Fruit fly (Drosophila melanogaster) whole organism, embryonic: Measurements from ENCODE around the gene MED27.

ENCODE experiments used
- B-H1 ChIP-seq: fragments of 200-800 bp; sonication (Bioruptor generic); IDR thresholded peaks from 3 replicates; pipeline ENCODE4 v1.3.6; 2022; ENCODE audit warnings: missing biosample characterization, missing genetic modification characterization
- BtbVII ChIP-seq: fragments of 200-800 bp; sonication (Bioruptor generic); optimal IDR thresholded peaks from 3 replicates; lab custom pipeline; 2017; ENCODE audit warnings: missing biosample characterization, mild to moderate bottlenecking, missing genetic modification characterization
- CG1024 ChIP-seq: fragments of 200-800 bp; sonication (Bioruptor generic); IDR thresholded peaks from 2 replicates; pipeline ENCODE4 v1.3.6; 2022; ENCODE audit warnings: missing biosample characterization, missing genetic modification characterization
- CG10274 ChIP-seq: fragments of 200-800 bp; sonication (Bioruptor generic); optimal IDR thresholded peaks from 3 replicates; lab custom pipeline; 2017; ENCODE audit warnings: missing biosample characterization, mild to moderate bottlenecking, missing genetic modification characterization
- CG10543 ChIP-seq: fragments of 200-800 bp; sonication (Bioruptor generic); optimal IDR thresholded peaks from 3 replicates; lab custom pipeline; 2017; ENCODE audit warnings: missing biosample characterization, mild to moderate bottlenecking, missing genetic modification characterization, moderate library complexity
- CG11085 ChIP-seq: fragments of 200-800 bp; sonication (Bioruptor generic); IDR thresholded peaks from 2 replicates; pipeline ENCODE4 v1.3.6; 2022; ENCODE audit warnings: missing biosample characterization, missing genetic modification characterization
- CG11093 ChIP-seq: fragments of 200-800 bp; sonication (Bioruptor generic); IDR thresholded peaks from 3 replicates; pipeline ENCODE4 v1.3.6; 2022; ENCODE audit warnings: missing biosample characterization, missing genetic modification characterization
- CG11723 ChIP-seq: fragments of 200-800 bp; sonication (Bioruptor generic); optimal IDR thresholded peaks from 2 replicates; lab custom pipeline; 2017; ENCODE audit warnings: missing biosample characterization, mild to moderate bottlenecking, missing genetic modification characterization
- CG12071 ChIP-seq: fragments of 200-800 bp; sonication (Bioruptor generic); optimal IDR thresholded peaks from 3 replicates; lab custom pipeline; 2018; ENCODE audit warnings: missing biosample characterization, mild to moderate bottlenecking, missing genetic modification characterization
- CG12236 ChIP-seq: fragments of 200-800 bp; sonication (Bioruptor generic); optimal IDR thresholded peaks from 2 replicates; lab custom pipeline; 2016; ENCODE audit warnings: missing biosample characterization, missing genetic modification characterization
- CG13123 ChIP-seq: fragments of 200-800 bp; sonication (Bioruptor generic); optimal IDR thresholded peaks from 2 replicates; lab custom pipeline; 2016; ENCODE audit warnings: missing biosample characterization, missing genetic modification characterization
- CG13624 ChIP-seq: fragments of 200-800 bp; sonication (Bioruptor generic); optimal IDR thresholded peaks from 2 replicates; lab custom pipeline; 2016; ENCODE audit warnings: missing biosample characterization, missing genetic modification characterization
- CG15479 ChIP-seq: fragments of 200-800 bp; sonication (Bioruptor generic); optimal IDR thresholded peaks from 3 replicates; lab custom pipeline; 2019; ENCODE audit warnings: missing biosample characterization, mild to moderate bottlenecking, missing genetic modification characterization, moderate library complexity
- CG2875 ChIP-seq: fragments of 200-800 bp; sonication (Bioruptor generic); optimal IDR thresholded peaks from 2 replicates; lab custom pipeline; 2017; ENCODE audit warnings: missing biosample characterization, mild to moderate bottlenecking, missing genetic modification characterization, missing genetic modification reagents
- CG30431 ChIP-seq: fragments of 200-800 bp; sonication (Bioruptor generic); optimal IDR thresholded peaks from 2 replicates; lab custom pipeline; 2017; ENCODE audit warnings: missing biosample characterization, missing genetic modification characterization
- CG3065 ChIP-seq: fragments of 200-800 bp; sonication (Bioruptor generic); optimal IDR thresholded peaks from 2 replicates; lab custom pipeline; 2016; ENCODE audit warnings: missing biosample characterization, missing genetic modification characterization
- CG4424 ChIP-seq: fragments of 200-800 bp; sonication (Bioruptor generic); optimal IDR thresholded peaks from 3 replicates; lab custom pipeline; 2016; ENCODE audit warnings: missing biosample characterization, missing genetic modification characterization
- CG7963 ChIP-seq: fragments of 200-800 bp; sonication (Bioruptor generic); IDR thresholded peaks from 3 replicates; pipeline ENCODE4 v1.3.6; 2022; ENCODE audit warnings: missing biosample characterization, missing genetic modification characterization; ENCODE audit not compliant: partially characterized antibody
- CG8089 ChIP-seq: fragments of 200-800 bp; sonication (Bioruptor generic); optimal IDR thresholded peaks from 3 replicates; lab custom pipeline; 2016; ENCODE audit warnings: missing biosample characterization, missing genetic modification characterization
- CG9609 ChIP-seq: fragments of 200-800 bp; sonication (Bioruptor generic); optimal IDR thresholded peaks from 3 replicates; lab custom pipeline; 2016; ENCODE audit warnings: missing biosample characterization, missing genetic modification characterization
- Hr78 ChIP-seq, 2 experiments: fragments of 200-800 bp in 1 of 2; fragments of >200 bp in 1 of 2; sonication (Bioruptor generic) in 1 of 2; optimal IDR thresholded peaks; 2 replicates each; lab custom pipeline; 2017 to 2019; ENCODE audit warnings: missing biosample characterization in 2 of 2, missing genetic modification characterization in 2 of 2, mild to moderate bottlenecking in 1 of 2, moderate library complexity in 1 of 2
- NFAT ChIP-seq: fragments of 200-800 bp; sonication (Bioruptor generic); IDR thresholded peaks from 2 replicates; pipeline ENCODE4 v1.3.6; 2022; ENCODE audit warnings: missing biosample characterization, missing genetic modification characterization
- Nf-YB ChIP-seq: fragments of 200-800 bp; sonication (Bioruptor generic); optimal IDR thresholded peaks from 3 replicates; lab custom pipeline; 2019; ENCODE audit warnings: missing biosample characterization, mild to moderate bottlenecking, missing genetic modification characterization, moderate library complexity
- Scr ChIP-seq: fragments of 200-800 bp; sonication (Bioruptor generic); IDR thresholded peaks from 2 replicates; pipeline ENCODE4 v1.3.6; 2022; ENCODE audit warnings: missing biosample characterization, missing genetic modification characterization; ENCODE audit not compliant: partially characterized antibody
- Sin3A ChIP-seq: fragments of >200 bp; optimal IDR thresholded peaks from 2 replicates; lab custom pipeline; 2018
- Spps ChIP-seq: fragments of 200-800 bp; sonication (Bioruptor generic); optimal IDR thresholded peaks from 2 replicates; lab custom pipeline; 2018; ENCODE audit warnings: missing biosample characterization, mild to moderate bottlenecking, missing genetic modification characterization
- TFAM ChIP-seq: fragments of 200-800 bp; sonication (Bioruptor generic); optimal IDR thresholded peaks from 2 replicates; lab custom pipeline; 2017; ENCODE audit warnings: missing biosample characterization, missing genetic modification characterization, inconsistent platforms
- Xbp1 ChIP-seq: fragments of 200-800 bp; sonication (Bioruptor generic); optimal IDR thresholded peaks from 3 replicates; lab custom pipeline; 2016; ENCODE audit warnings: missing biosample characterization, mild to moderate bottlenecking, missing genetic modification characterization
- YL-1 ChIP-seq: fragments of 200-800 bp; sonication (Bioruptor generic); optimal IDR thresholded peaks from 3 replicates; lab custom pipeline; 2017; ENCODE audit warnings: missing biosample characterization, mild to moderate bottlenecking, missing genetic modification characterization
- ase ChIP-seq: fragments of 200-800 bp; sonication (Bioruptor generic); IDR thresholded peaks from 3 replicates; pipeline ENCODE4 v1.3.6; 2022; ENCODE audit warnings: missing biosample characterization, missing genetic modification characterization
- ash1 ChIP-seq: fragments of 200-800 bp; sonication (Bioruptor generic); optimal IDR thresholded peaks from 2 replicates; lab custom pipeline; 2018; ENCODE audit warnings: missing biosample characterization, mild to moderate bottlenecking, missing genetic modification characterization
- bab2 ChIP-seq: fragments of 200-800 bp; sonication (Bioruptor generic); optimal IDR thresholded peaks from 2 replicates; lab custom pipeline; 2016; ENCODE audit warnings: missing biosample characterization, missing genetic modification characterization
- corto ChIP-seq: fragments of 200-800 bp; sonication (Bioruptor generic); optimal IDR thresholded peaks from 2 replicates; lab custom pipeline; 2016; ENCODE audit warnings: missing biosample characterization, mild to moderate bottlenecking, missing genetic modification characterization, moderate library complexity
- ems ChIP-seq: fragments of 200-800 bp; sonication (Bioruptor generic); optimal IDR thresholded peaks from 3 replicates; lab custom pipeline; 2016; ENCODE audit warnings: missing biosample characterization, missing genetic modification characterization
- exex ChIP-seq: fragments of 200-800 bp; sonication (Bioruptor generic); optimal IDR thresholded peaks from 4 replicates; lab custom pipeline; 2018; ENCODE audit warnings: missing biosample characterization, mild to moderate bottlenecking, missing genetic modification characterization, moderate library complexity
- gcm2 ChIP-seq: fragments of 200-800 bp; sonication (Bioruptor generic); optimal IDR thresholded peaks from 2 replicates; lab custom pipeline; 2016; ENCODE audit warnings: missing biosample characterization, missing genetic modification characterization
- gro ChIP-seq: fragments of 200-800 bp; sonication (Bioruptor generic); optimal IDR thresholded peaks from 2 replicates; lab custom pipeline; 2016; ENCODE audit warnings: missing biosample characterization, missing genetic modification characterization
- hth ChIP-seq: fragments of >200 bp; optimal IDR thresholded peaks from 2 replicates; lab custom pipeline; 2017; ENCODE audit warnings: inconsistent platforms
- luna ChIP-seq: fragments of 200-800 bp; sonication (Bioruptor generic); optimal IDR thresholded peaks from 2 replicates; lab custom pipeline; 2016; ENCODE audit warnings: missing biosample characterization, missing genetic modification characterization
- nerfin-2 ChIP-seq: fragments of 200-800 bp; sonication (Bioruptor generic); IDR thresholded peaks from 2 replicates; pipeline ENCODE4 v1.3.6; 2022; ENCODE audit warnings: missing biosample characterization, missing genetic modification characterization; ENCODE audit not compliant: partially characterized antibody
- pan ChIP-seq, 4 experiments: fragments of >200 bp in 3 of 4; fragments of 200-800 bp in 1 of 4; sonication (Bioruptor generic) in 1 of 4; optimal IDR thresholded peaks in 3 of 4; IDR thresholded peaks in 1 of 4; 2 replicates each; pipeline versions ENCODE4 v1.3.6 to Lab custom; 2017 to 2022; ENCODE audit warnings: missing biosample characterization in 2 of 4, missing genetic modification characterization in 2 of 4, mixed read lengths in 1 of 4
- psq ChIP-seq: fragments of 200-800 bp; sonication (Bioruptor generic); optimal IDR thresholded peaks from 2 replicates; lab custom pipeline; 2017; ENCODE audit warnings: missing biosample characterization, missing genetic modification characterization
- shn ChIP-seq: fragments of 200-800 bp; sonication (Bioruptor generic); optimal IDR thresholded peaks from 3 replicates; lab custom pipeline; 2016; ENCODE audit warnings: missing biosample characterization, missing genetic modification characterization
- stc ChIP-seq: fragments of 200-800 bp; sonication (Bioruptor generic); IDR thresholded peaks from 2 replicates; pipeline ENCODE4 v1.3.6; 2022; ENCODE audit warnings: missing biosample characterization, missing genetic modification characterization
- tap ChIP-seq: fragments of 200-800 bp; optimal IDR thresholded peaks from 3 replicates; lab custom pipeline; 2019; ENCODE audit warnings: missing biosample characterization, mild to moderate bottlenecking, missing genetic modification characterization, moderate library complexity
- tgo ChIP-seq: fragments of 200-800 bp; sonication (Bioruptor generic); IDR thresholded peaks from 3 replicates; pipeline ENCODE4 v1.3.6; 2022; ENCODE audit warnings: missing biosample characterization, missing genetic modification characterization
- trem ChIP-seq: fragments of 200-800 bp; optimal IDR thresholded peaks from 3 replicates; lab custom pipeline; 2019; ENCODE audit warnings: missing biosample characterization, mild to moderate bottlenecking, missing genetic modification characterization, moderate library complexity
- tup ChIP-seq: fragments of 200-800 bp; sonication (Bioruptor generic); optimal IDR thresholded peaks from 2 replicates; lab custom pipeline; 2016; ENCODE audit warnings: missing biosample characterization, mild to moderate bottlenecking, missing genetic modification characterization, moderate library complexity
- vnd ChIP-seq: fragments of 200-800 bp; sonication (Bioruptor generic); IDR thresholded peaks from 3 replicates; pipeline ENCODE4 v1.3.6; 2022; ENCODE audit warnings: missing biosample characterization, missing genetic modification characterization; ENCODE audit not compliant: partially characterized antibody
- wek ChIP-seq: fragments of 200-800 bp; sonication (Bioruptor generic); optimal IDR thresholded peaks from 3 replicates; lab custom pipeline; 2018; ENCODE audit warnings: missing biosample characterization, mild to moderate bottlenecking, missing genetic modification characterization, moderate library complexity

MED27 gene

DNA sequence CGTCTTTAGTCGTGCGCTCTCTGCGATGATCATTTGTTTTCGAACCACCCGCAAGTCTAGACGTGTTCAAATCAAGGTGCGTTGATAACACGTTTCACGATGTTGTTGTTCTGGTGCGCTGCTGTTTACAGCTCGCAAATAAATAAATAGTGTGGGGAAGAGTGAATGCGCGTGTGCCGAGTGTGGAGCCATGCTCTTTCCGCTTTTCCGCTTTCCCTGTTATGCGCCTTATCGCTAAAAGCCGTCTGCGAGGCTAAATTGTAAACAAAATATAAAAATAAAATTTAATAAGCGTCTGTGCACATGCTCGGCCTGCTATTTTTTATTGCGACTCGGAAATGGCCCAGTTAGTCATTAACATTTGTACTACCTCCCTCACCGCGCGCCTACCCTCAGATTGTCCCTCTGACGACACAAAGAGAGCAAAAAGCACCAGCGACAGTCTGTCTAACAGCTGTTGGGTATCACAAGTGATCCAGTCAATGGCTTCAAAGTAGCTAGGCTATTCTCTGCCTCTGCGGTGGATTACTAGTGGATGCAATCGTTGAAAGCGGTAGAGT lies 17.8 kb downstream of the MED27 start (continued):
- no peak for TF ChIP-seq NFAT (GFP tag; lab: Robert Waterston, UW)
- peak; percentile 64 for TF ChIP-seq tap (tag; lab: Kevin White, UChicago)
- TF ChIP-seq CG9609, result no peak
- peak; percentile 0 for TF ChIP-seq luna (GFP tag; lab: Kevin White, UChicago)
- TF ChIP-seq CG8089 (GFP tag; lab: Kevin White, UChicago), result peak; percentile 59
- no peak for TF ChIP-seq Sin3A (lab: Kevin White, UChicago)
- TF ChIP-seq CG11723, result peak; percentile 87
- peak; percentile 56 for TF ChIP-seq ems
- peak; percentile 48 for TF ChIP-seq tup (GFP tag; lab: Kevin White, UChicago)
- peak; percentile 25 for TF ChIP-seq TFAM
- TF ChIP-seq Nf-YB (GFP tag; lab: Kevin White, UChicago), result peak; percentile 73
- TF ChIP-seq CG7963 (GFP tag; lab: Robert Waterston, UW), result no peak
- peak; percentile 71 for TF ChIP-seq CG13123 (GFP tag; lab: Kevin White, UChicago)
- TF ChIP-seq Hr78 (GFP tag; optimal IDR thresholded peaks at IDR 0.05; lab: Kevin White, UChicago), result peak in 1 of 2 experiments; percentile 5
- TF ChIP-seq CG1024, result peak; percentile 52; the same call in 1 of the 2 replicates
- TF ChIP-seq pan (optimal IDR thresholded peaks at IDR 0.05; lab: Kevin White, UChicago), result no peak
- peak in 1 of 2 experiments; percentile 47 for TF ChIP-seq pan (GFP tag; optimal IDR thresholded peaks at IDR 0.05 in 1 of 2, IDR thresholded peaks at IDR 0.05 in 1 of 2)
- peak; percentile 95 for TF ChIP-seq YL-1 (GFP tag; lab: Kevin White, UChicago)
- TF ChIP-seq gro (GFP tag; lab: Kevin White, UChicago), result peak; percentile 79
- TF ChIP-seq nerfin-2, result no peak
- TF ChIP-seq CG3065 (GFP tag; lab: Kevin White, UChicago), result peak; percentile 55
- TF ChIP-seq gcm2, result no peak
- peak; percentile 78 for TF ChIP-seq exex (tag; lab: Kevin White, UChicago)
- peak; percentile 65; the same call in 1 of the 2 replicates for TF ChIP-seq stc (GFP tag; lab: Robert Waterston, UW)
- peak; percentile 6 for TF ChIP-seq shn (GFP tag; lab: Kevin White, UChicago)
- TF ChIP-seq wek (GFP tag; lab: Kevin White, UChicago), result peak; percentile 96
- no peak for TF ChIP-seq CG11085 (GFP tag; lab: Robert Waterston, UW)
- TF ChIP-seq CG12236 (GFP tag; lab: Kevin White, UChicago), result peak; percentile 50
- TF ChIP-seq CG2875, result peak; percentile 93
- peak; percentile 26; the same call in 1 of the 3 replicates for TF ChIP-seq B-H1
- peak; percentile 8 for TF ChIP-seq CG30431
- no peak; the same call in 2 of the 3 replicates for TF ChIP-seq ase (GFP tag; lab: Robert Waterston, UW)
- peak; percentile 40 for TF ChIP-seq Xbp1 (GFP tag; lab: Kevin White, UChicago)
- peak; percentile 48 for TF ChIP-seq CG10274
- TF ChIP-seq Spps (tag; lab: Kevin White, UChicago), result peak; percentile 53
- TF ChIP-seq tgo (GFP tag; lab: Robert Waterston, UW), result no peak
- no peak for TF ChIP-seq hth
- peak; percentile 31 for TF ChIP-seq corto (GFP tag; lab: Kevin White, UChicago)
- peak; percentile 92 for TF ChIP-seq BtbVII (GFP tag; lab: Kevin White, UChicago)
- no peak for TF ChIP-seq CG15479
- peak; percentile 36; the same call in 1 of the 3 replicates for TF ChIP-seq CG11093 (GFP tag; lab: Robert Waterston, UW)
- peak; percentile 94 for TF ChIP-seq CG12071 (GFP tag; lab: Kevin White, UChicago)
- TF ChIP-seq psq, result peak; percentile 36
- peak; percentile 25 for TF ChIP-seq trem (tag; lab: Kevin White, UChicago)
- peak; percentile 71 for TF ChIP-seq CG13624
- TF ChIP-seq vnd (GFP tag; lab: Robert Waterston, UW), result no peak
- peak; percentile 33 for TF ChIP-seq Scr (GFP tag; lab: Robert Waterston, UW)
- peak; percentile 91 for TF ChIP-seq ash1 (GFP tag; lab: Kevin White, UChicago)
- peak; percentile 97 for TF ChIP-seq CG10543 (GFP tag; lab: Kevin White, UChicago)
- peak; percentile 77 for TF ChIP-seq bab2
- TF ChIP-seq CG4424 (GFP tag; lab: Kevin White, UChicago), result peak; percentile 42
